Worm (Caenorhabditis elegans): ENCODE results near the gene gst-26.

DNA sequence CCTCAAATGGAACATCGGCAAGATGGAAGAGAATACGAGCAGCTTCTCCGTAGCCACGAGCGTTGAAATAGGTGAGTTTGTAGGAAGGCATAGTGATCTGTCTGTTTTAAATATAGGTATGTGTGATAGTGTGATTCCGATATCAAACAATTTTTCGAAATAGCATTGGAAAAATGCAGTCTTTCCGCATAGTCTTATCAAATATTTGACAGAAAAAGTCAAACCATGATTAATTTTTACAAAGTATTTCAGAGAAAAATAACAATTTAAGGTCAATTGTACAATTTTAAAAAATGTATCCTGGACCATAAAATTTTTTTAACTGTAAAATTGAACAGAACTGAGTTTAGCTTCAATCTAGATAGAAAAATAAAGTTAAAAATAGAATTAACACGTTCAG, at the start of gene gst-26:
- TF ChIP-seq ceh-82 (tag; optimal IDR thresholded peaks at IDR 0.05) (no peak), R02D3.7 (tag; optimal IDR thresholded peaks at IDR 0.05) (no peak), mdl-1 (tag; optimal IDR thresholded peaks at IDR 0.05) (no peak)
